Fruit fly (Drosophila melanogaster) whole organism, embryonic: ENCODE results near the gene sisA.

Experiments used
- Awh ChIP-seq: fragments of 200-800 bp; sonication (Bioruptor generic); IDR thresholded peaks from 2 replicates; pipeline ENCODE4, ENCODE4 v1.3.6; 2022; ENCODE audit warnings: missing biosample characterization, missing genetic modification characterization
- Blimp-1 ChIP-seq: fragments of 200-800 bp; sonication (Bioruptor generic); optimal IDR thresholded peaks from 3 replicates; lab custom pipeline; 2018; ENCODE audit warnings: missing biosample characterization, missing genetic modification characterization, mild to moderate bottlenecking, moderate library complexity, missing genetic modification reagents
- CG10274 ChIP-seq: fragments of 200-800 bp; sonication (Bioruptor generic); optimal IDR thresholded peaks from 3 replicates; lab custom pipeline; 2017; ENCODE audit warnings: missing biosample characterization, mild to moderate bottlenecking, missing genetic modification characterization
- CG10462 ChIP-seq: fragments of 200-800 bp; sonication (Bioruptor generic); optimal IDR thresholded peaks from 2 replicates; lab custom pipeline; 2016; ENCODE audit warnings: missing biosample characterization, missing genetic modification characterization
- CG10654 ChIP-seq: fragments of 200-800 bp; sonication (Bioruptor generic); optimal IDR thresholded peaks from 2 replicates; lab custom pipeline; 2016; ENCODE audit warnings: missing biosample characterization, missing genetic modification characterization
- CG11093 ChIP-seq: fragments of 200-800 bp; sonication (Bioruptor generic); IDR thresholded peaks from 3 replicates; pipeline ENCODE4 v1.3.6; 2022; ENCODE audit warnings: missing biosample characterization, missing genetic modification characterization
- CG12071 ChIP-seq: fragments of 200-800 bp; sonication (Bioruptor generic); optimal IDR thresholded peaks from 3 replicates; lab custom pipeline; 2018; ENCODE audit warnings: missing biosample characterization, mild to moderate bottlenecking, missing genetic modification characterization
- CG12299 ChIP-seq: fragments of 200-800 bp; sonication (Bioruptor generic); optimal IDR thresholded peaks from 2 replicates; lab custom pipeline; 2018; ENCODE audit warnings: missing biosample characterization, mild to moderate bottlenecking, missing genetic modification characterization
- CG13424 ChIP-seq: fragments of 200-800 bp; sonication (Bioruptor generic); optimal IDR thresholded peaks from 2 replicates; lab custom pipeline; 2019; ENCODE audit warnings: missing biosample characterization, mild to moderate bottlenecking, missing genetic modification characterization, moderate library complexity
- CG15696 ChIP-seq: fragments of 200-800 bp; sonication (Bioruptor generic); optimal IDR thresholded peaks from 2 replicates; lab custom pipeline; 2019; ENCODE audit warnings: missing biosample characterization, mild to moderate bottlenecking, missing genetic modification characterization, moderate library complexity
- CG1603 ChIP-seq: fragments of 200-800 bp; sonication (Bioruptor generic); optimal IDR thresholded peaks from 2 replicates; lab custom pipeline; 2019; ENCODE audit warnings: missing biosample characterization, mild to moderate bottlenecking, missing genetic modification characterization, moderate library complexity
- CG16813 ChIP-seq: fragments of 200-800 bp; sonication (Bioruptor generic); IDR thresholded peaks from 3 replicates; pipeline ENCODE4 v1.3.6; 2022; ENCODE audit warnings: missing biosample characterization, missing genetic modification characterization; ENCODE audit not compliant: partially characterized antibody
- CG17385 ChIP-seq: fragments of 200-800 bp; sonication (Bioruptor generic); optimal IDR thresholded peaks from 3 replicates; lab custom pipeline; 2018; ENCODE audit warnings: missing biosample characterization, mild to moderate bottlenecking, missing genetic modification characterization
- CG2889 ChIP-seq: fragments of 200-800 bp; sonication (Bioruptor generic); IDR thresholded peaks from 3 replicates; pipeline ENCODE4 v1.3.6; 2022; ENCODE audit warnings: missing biosample characterization, missing genetic modification characterization
- CG33213 ChIP-seq: fragments of 200-800 bp; sonication (Bioruptor generic); optimal IDR thresholded peaks from 3 replicates; lab custom pipeline; 2016; ENCODE audit warnings: missing biosample characterization, missing genetic modification characterization
- CG4328 ChIP-seq: fragments of 200-800 bp; sonication (Bioruptor generic); optimal IDR thresholded peaks from 3 replicates; lab custom pipeline; 2017; ENCODE audit warnings: missing biosample characterization, missing genetic modification reagents, missing genetic modification characterization
- CG4854 ChIP-seq: fragments of 200-800 bp; sonication (Bioruptor generic); optimal IDR thresholded peaks from 2 replicates; lab custom pipeline; 2016; ENCODE audit warnings: missing biosample characterization, missing genetic modification characterization, inconsistent platforms
- CG5180 ChIP-seq: fragments of 200-800 bp; sonication (Bioruptor generic); optimal IDR thresholded peaks from 3 replicates; lab custom pipeline; 2017; ENCODE audit warnings: missing biosample characterization, missing genetic modification characterization, mild to moderate bottlenecking, moderate library complexity, missing genetic modification reagents
- CG8089 ChIP-seq: fragments of 200-800 bp; sonication (Bioruptor generic); optimal IDR thresholded peaks from 3 replicates; lab custom pipeline; 2016; ENCODE audit warnings: missing biosample characterization, missing genetic modification characterization
- CG8388 ChIP-seq: fragments of 200-800 bp; sonication (Bioruptor generic); optimal IDR thresholded peaks from 2 replicates; lab custom pipeline; 2019; ENCODE audit warnings: missing biosample characterization, mild to moderate bottlenecking, missing genetic modification characterization, moderate library complexity
- CG8924 ChIP-seq: fragments of 200-800 bp; optimal IDR thresholded peaks from 3 replicates; lab custom pipeline; 2019; ENCODE audit warnings: missing biosample characterization, mild to moderate bottlenecking, missing genetic modification characterization, moderate library complexity
- CHES-1-like ChIP-seq: fragments of 200-800 bp; sonication (Bioruptor generic); optimal IDR thresholded peaks from 2 replicates; lab custom pipeline; 2016; ENCODE audit warnings: missing biosample characterization, missing genetic modification characterization
- Dip2 ChIP-seq: fragments of 200-800 bp; sonication (Bioruptor generic); IDR thresholded peaks from 2 replicates; pipeline ENCODE4 v1.3.6; 2022; ENCODE audit warnings: missing biosample characterization, missing genetic modification characterization
- Dref ChIP-seq: fragments of 200-800 bp; sonication (Bioruptor generic); IDR thresholded peaks from 2 replicates; pipeline ENCODE4 v1.3.6; 2022; ENCODE audit warnings: missing biosample characterization, missing genetic modification characterization
- E2f1 ChIP-seq: fragments of 200-800 bp; sonication (Bioruptor generic); IDR thresholded peaks from 2 replicates; pipeline ENCODE4 v1.3.6; 2022; ENCODE audit warnings: missing biosample characterization, missing genetic modification characterization
- HHEX ChIP-seq: fragments of 200-800 bp; sonication (Bioruptor generic); optimal IDR thresholded peaks from 3 replicates; lab custom pipeline; 2017; ENCODE audit warnings: missing biosample characterization, mild to moderate bottlenecking, missing genetic modification characterization, missing genetic modification reagents
- HLH3B ChIP-seq: fragments of 200-800 bp; sonication (Bioruptor generic); IDR thresholded peaks from 2 replicates; pipeline ENCODE4 v1.3.6; 2022; ENCODE audit warnings: missing biosample characterization, missing genetic modification characterization
- HmgZ ChIP-seq: fragments of 200-800 bp; sonication (Bioruptor generic); optimal IDR thresholded peaks from 2 replicates; lab custom pipeline; 2018; ENCODE audit warnings: missing biosample characterization, mild to moderate bottlenecking, missing genetic modification characterization
- MTF-1 ChIP-seq: fragments of 200-800 bp; sonication (Bioruptor generic); optimal IDR thresholded peaks from 2 replicates; lab custom pipeline; 2018; ENCODE audit warnings: missing biosample characterization, mild to moderate bottlenecking, missing genetic modification characterization, borderline replicate concordance
- Pdp1 ChIP-seq, 2 experiments: fragments of 200-800 bp; sonication (Bioruptor generic); optimal IDR thresholded peaks; 3 replicates each; lab custom pipeline; 2016; ENCODE audit warnings: missing biosample characterization in 2 of 2, missing genetic modification characterization in 2 of 2, mild to moderate bottlenecking in 1 of 2, moderate library complexity in 1 of 2
- Rfx ChIP-seq: fragments of 200-800 bp; sonication (Bioruptor generic); IDR thresholded peaks from 2 replicates; pipeline ENCODE4 v1.3.6; 2022; ENCODE audit warnings: missing biosample characterization, missing genetic modification characterization
- Side ChIP-seq: fragments of 200-800 bp; sonication (Bioruptor generic); optimal IDR thresholded peaks from 2 replicates; lab custom pipeline; 2016; ENCODE audit warnings: missing biosample characterization, missing genetic modification characterization
- Sin3A ChIP-seq: fragments of >200 bp; optimal IDR thresholded peaks from 2 replicates; lab custom pipeline; 2018
- TFAM ChIP-seq: fragments of 200-800 bp; sonication (Bioruptor generic); optimal IDR thresholded peaks from 2 replicates; lab custom pipeline; 2017; ENCODE audit warnings: missing biosample characterization, missing genetic modification characterization, inconsistent platforms
- al ChIP-seq: fragments of 200-800 bp; sonication (Bioruptor generic); IDR thresholded peaks from 2 replicates; pipeline ENCODE4 v1.3.6; 2022; ENCODE audit warnings: missing biosample characterization, missing genetic modification characterization
- bowl ChIP-seq: fragments of 200-800 bp; sonication (Bioruptor generic); IDR thresholded peaks from 2 replicates; pipeline ENCODE4 v1.3.6; 2022; ENCODE audit warnings: missing biosample characterization, missing genetic modification characterization
- crol ChIP-seq: fragments of 200-800 bp; sonication (Bioruptor generic); IDR thresholded peaks from 2 replicates; pipeline ENCODE4 v1.3.6; 2022; ENCODE audit warnings: missing biosample characterization, missing genetic modification characterization
- danr ChIP-seq: fragments of 200-800 bp; sonication (Bioruptor generic); IDR thresholded peaks from 2 replicates; pipeline ENCODE4 v1.3.6; 2022; ENCODE audit warnings: missing biosample characterization, missing genetic modification characterization
- dpn ChIP-seq, 2 experiments: fragments of 200-800 bp; sonication (Bioruptor generic); optimal IDR thresholded peaks; 3 replicates each; lab custom pipeline; 2016; ENCODE audit warnings: missing biosample characterization in 2 of 2, missing genetic modification characterization in 2 of 2
- jumu ChIP-seq: fragments of 200-800 bp; sonication (Bioruptor generic); optimal IDR thresholded peaks from 3 replicates; lab custom pipeline; 2016; ENCODE audit warnings: missing biosample characterization, missing genetic modification characterization
- lmd ChIP-seq: fragments of 200-800 bp; sonication (Bioruptor generic); IDR thresholded peaks from 2 replicates; pipeline ENCODE4 v1.3.6; 2022; ENCODE audit warnings: missing biosample characterization, missing genetic modification characterization
- maf-S ChIP-seq: fragments of 200-800 bp; sonication (Bioruptor generic); optimal IDR thresholded peaks from 2 replicates; lab custom pipeline; 2016; ENCODE audit warnings: missing biosample characterization, missing genetic modification characterization
- nmo ChIP-seq: fragments of 200-800 bp; sonication (Bioruptor generic); optimal IDR thresholded peaks from 2 replicates; lab custom pipeline; 2018; ENCODE audit warnings: missing biosample characterization, mild to moderate bottlenecking, missing genetic modification characterization, moderate library complexity
- shn ChIP-seq: fragments of 200-800 bp; sonication (Bioruptor generic); optimal IDR thresholded peaks from 3 replicates; lab custom pipeline; 2016; ENCODE audit warnings: missing biosample characterization, missing genetic modification characterization
- sug ChIP-seq: fragments of 200-800 bp; optimal IDR thresholded peaks from 2 replicates; lab custom pipeline; 2019; ENCODE audit warnings: missing biosample characterization, mild to moderate bottlenecking, missing genetic modification characterization, moderate library complexity
- zfh2 ChIP-seq: fragments of 200-800 bp; sonication (Bioruptor generic); optimal IDR thresholded peaks from 2 replicates; lab custom pipeline; 2016; ENCODE audit warnings: missing biosample characterization, missing genetic modification characterization

The sisA gene

DNA sequence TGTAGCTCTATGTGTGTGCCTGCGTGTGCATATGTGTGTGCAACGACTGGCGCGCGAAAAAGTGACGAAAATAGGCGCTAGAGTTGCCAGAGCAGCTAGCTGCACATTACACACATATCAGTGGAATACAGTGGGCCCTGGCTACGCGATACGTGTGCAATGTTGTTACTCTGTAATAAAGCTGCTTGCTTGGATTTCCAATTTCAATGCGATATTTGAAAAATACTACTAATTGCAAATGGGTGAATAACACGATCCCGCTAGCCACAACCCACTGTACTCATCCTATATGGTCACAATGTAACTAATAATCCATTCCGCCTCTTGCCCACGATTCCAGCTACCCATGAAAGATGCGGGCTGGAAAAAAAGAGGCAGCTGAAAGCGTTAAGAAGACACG, 29.2 kb upstream of the sisA start (continued):
- peak; percentile 92 for TF ChIP-seq CG13424 (tag; lab: Kevin White, UChicago)
- TF ChIP-seq zfh2 (GFP tag; lab: Kevin White, UChicago): peak; percentile 92
- peak; percentile 88 for TF ChIP-seq CG10462 (GFP tag; lab: Kevin White, UChicago)
- TF ChIP-seq HHEX (GFP tag; lab: Kevin White, UChicago): peak; percentile 92
- TF ChIP-seq CG11093 (GFP tag; lab: Robert Waterston, UW): peak; percentile 94
- TF ChIP-seq Pdp1 (GFP tag; optimal IDR thresholded peaks at IDR 0.05; lab: Kevin White, UChicago): peak; percentile 92 to 93
- TF ChIP-seq Side (GFP tag; lab: Kevin White, UChicago): peak; percentile 93
- TF ChIP-seq MTF-1 (GFP tag; lab: Kevin White, UChicago): peak; percentile 87
- peak; percentile 96 for TF ChIP-seq CG12071 (GFP tag; lab: Kevin White, UChicago)
- peak; percentile 96 for TF ChIP-seq Rfx (GFP tag; lab: Robert Waterston, UW)
- TF ChIP-seq CG4854 (GFP tag; lab: Kevin White, UChicago): peak; percentile 85
- peak; percentile 87 for TF ChIP-seq CG8388
- peak; percentile 52 for TF ChIP-seq TFAM (GFP tag; lab: Kevin White, UChicago)
- peak; percentile 89 for TF ChIP-seq CG17385 (GFP tag; lab: Kevin White, UChicago)
- peak; percentile 88 for TF ChIP-seq CG33213 (GFP tag; lab: Kevin White, UChicago)
- TF ChIP-seq maf-S (GFP tag; lab: Kevin White, UChicago): peak; percentile 90
- peak; percentile 94 for TF ChIP-seq jumu (GFP tag; lab: Kevin White, UChicago)
- TF ChIP-seq Dref (GFP tag; lab: Robert Waterston, UW): peak; percentile 39
- peak; percentile 97 for TF ChIP-seq CG1603 (tag; lab: Kevin White, UChicago)
- TF ChIP-seq CG8089: peak; percentile 88
- TF ChIP-seq dpn (GFP tag; optimal IDR thresholded peaks at IDR 0.05; lab: Kevin White, UChicago): peak; percentile 94 to 97
- peak; percentile 88 for TF ChIP-seq CG8924 (tag; lab: Kevin White, UChicago)
- TF ChIP-seq HmgZ (tag; lab: Kevin White, UChicago): peak; percentile 93
- no peak for TF ChIP-seq Sin3A (lab: Kevin White, UChicago)
- peak; percentile 95 for TF ChIP-seq Awh (GFP tag; lab: Robert Waterston, UW)
- TF ChIP-seq al (GFP tag; lab: Robert Waterston, UW): peak; percentile 89
- TF ChIP-seq CG2889: peak; percentile 86
- peak; percentile 93 for TF ChIP-seq CG10654
- no peak for TF ChIP-seq CG16813 (GFP tag; lab: Robert Waterston, UW)
- TF ChIP-seq CG5180 (GFP tag; lab: Kevin White, UChicago): peak; percentile 85
- peak; percentile 86 for TF ChIP-seq Blimp-1 (GFP tag; lab: Kevin White, UChicago)
- TF ChIP-seq nmo (GFP tag; lab: Kevin White, UChicago): peak; percentile 93
- peak; percentile 90 for TF ChIP-seq CHES-1-like (GFP tag; lab: Kevin White, UChicago)
- peak; percentile 60 for TF ChIP-seq crol (GFP tag; lab: Robert Waterston, UW)
- TF ChIP-seq Dip2 (GFP tag; lab: Robert Waterston, UW): 0 out of 2 replicates have a peak, but pooled peaks have one; percentile 32
- peak; percentile 92 for TF ChIP-seq danr
- peak; percentile 85 for TF ChIP-seq CG4328
- peak; percentile 88 for TF ChIP-seq CG12299
- TF ChIP-seq sug (tag; lab: Kevin White, UChicago): peak; percentile 82
- peak; percentile 96 for TF ChIP-seq lmd (GFP tag; lab: Robert Waterston, UW)
- peak; percentile 96 for TF ChIP-seq HLH3B (GFP tag; lab: Robert Waterston, UW)
- peak; percentile 90 for TF ChIP-seq shn (GFP tag; lab: Kevin White, UChicago)
- TF ChIP-seq CG15696 (tag; lab: Kevin White, UChicago): peak; percentile 80
- TF ChIP-seq CG10274 (GFP tag; lab: Kevin White, UChicago): peak; percentile 85
- peak; percentile 91 for TF ChIP-seq bowl (GFP tag; lab: Robert Waterston, UW)
- TF ChIP-seq E2f1: peak; percentile 96
